Worm (Caenorhabditis elegans) whole organism, L1 larva: ENCODE results near the gene eif-3.D.

Experiments used
- C16A3.4 ChIP-seq: fragments of 150-350 bp; optimal IDR thresholded peaks from 2 replicates; lab custom pipeline; 2014; ENCODE audit warnings: missing biosample characterization, missing genetic modification characterization
- F16B12.6 ChIP-seq: fragments of 150-350 bp; optimal IDR thresholded peaks from 2 replicates; lab custom pipeline; 2014; ENCODE audit warnings: missing biosample characterization, missing genetic modification characterization
- Y116A8C.19 ChIP-seq: sonication (generic microtip); optimal IDR thresholded peaks from 2 replicates; lab custom pipeline; 2016; ENCODE audit warnings: missing compliant biosample characterization, missing genetic modification characterization, borderline replicate concordance
- alr-1 ChIP-seq: fragments of 200-800 bp; sonication (Bioruptor generic); optimal IDR thresholded peaks from 2 replicates; lab custom pipeline; 2018; ENCODE audit warnings: borderline replicate concordance, mild to moderate bottlenecking, missing genetic modification characterization, missing compliant biosample characterization
- aly-2 ChIP-seq: fragments of 150-350 bp; optimal IDR thresholded peaks from 2 replicates; lab custom pipeline; 2014; ENCODE audit warnings: missing biosample characterization, missing genetic modification characterization
- ceh-82 ChIP-seq, 3 experiments: fragments of 150-350 bp in 1 of 3; sonication (generic microtip) in 2 of 3; optimal IDR thresholded peaks; 2 replicates each; lab custom pipeline; 2014 to 2017; ENCODE audit warnings: missing biosample characterization in 3 of 3, missing genetic modification characterization in 3 of 3
- ceh-88 ChIP-seq: fragments of 200-800 bp; sonication (Bioruptor generic); IDR thresholded peaks from 2 replicates; pipeline ENCODE4 v1.3.6; 2022; ENCODE audit warnings: missing genetic modification characterization, missing compliant biosample characterization
- ces-1 ChIP-seq: fragments of 150-350 bp; optimal IDR thresholded peaks from 2 replicates; lab custom pipeline; 2014; ENCODE audit warnings: missing biosample characterization, missing genetic modification reagents, missing genetic modification characterization
- dsc-1 ChIP-seq: sonication (generic microtip); optimal IDR thresholded peaks from 2 replicates; lab custom pipeline; 2016; ENCODE audit warnings: mild to moderate bottlenecking, missing genetic modification characterization, missing compliant biosample characterization
- efl-1 ChIP-seq, 4 experiments: fragments of 150-350 bp; optimal IDR thresholded peaks in 3 of 4; peaks in 1 of 4; 1 replicate in 1 of 4; 2 replicates in 3 of 4; lab custom pipeline; 2014; ENCODE audit warnings: missing biosample characterization in 2 of 4, missing genetic modification characterization in 2 of 4, missing genetic modification reagents in 2 of 4
- efl-3 ChIP-seq: fragments of 200-800 bp; sonication (Bioruptor generic); optimal IDR thresholded peaks from 2 replicates; lab custom pipeline; 2018; ENCODE audit warnings: mild to moderate bottlenecking, missing genetic modification characterization, missing compliant biosample characterization
- egl-13 ChIP-seq: sonication (generic microtip); optimal IDR thresholded peaks from 2 replicates; lab custom pipeline; 2016; ENCODE audit warnings: missing genotype, missing genetic modification reagents, missing genetic modification characterization, missing compliant biosample characterization
- egl-27 ChIP-seq, 2 experiments: fragments of 150-350 bp in 1 of 2; sonication (generic microtip); optimal IDR thresholded peaks; 3 replicates each; lab custom pipeline; 2017 to 2018; ENCODE audit warnings: missing biosample characterization in 2 of 2, missing genetic modification characterization in 2 of 2, missing genetic modification reagents in 2 of 2
- elt-2 ChIP-seq: sonication (generic microtip); optimal IDR thresholded peaks from 2 replicates; lab custom pipeline; 2016; ENCODE audit warnings: missing genetic modification characterization, mild to moderate bottlenecking, inconsistent platforms, missing compliant biosample characterization, missing genetic modification reagents
- elt-3 ChIP-seq, 6 experiments: fragments of 150-350 bp in 1 of 6; sonication (generic microtip); optimal IDR thresholded peaks; 2 replicates each; lab custom pipeline; 2017 to 2018; ENCODE audit warnings: missing biosample characterization in 6 of 6, missing genetic modification characterization in 6 of 6, inconsistent platforms in 1 of 6
- ets-5 ChIP-seq: fragments of 200-800 bp; sonication (Bioruptor generic); IDR thresholded peaks from 2 replicates; pipeline ENCODE4 v1.3.6; 2022; ENCODE audit warnings: missing genetic modification characterization, missing compliant biosample characterization
- fkh-4 ChIP-seq: sonication (generic microtip); optimal IDR thresholded peaks from 2 replicates; lab custom pipeline; 2016; ENCODE audit warnings: missing compliant biosample characterization, missing genetic modification characterization, borderline replicate concordance
- fkh-8 ChIP-seq: sonication (generic microtip); optimal IDR thresholded peaks from 2 replicates; lab custom pipeline; 2016; ENCODE audit warnings: mild to moderate bottlenecking, missing genetic modification characterization, missing compliant biosample characterization
- fos-1 ChIP-seq: fragments of 150-350 bp; optimal IDR thresholded peaks from 2 replicates; lab custom pipeline; 2014; ENCODE audit warnings: missing biosample characterization, missing genetic modification characterization
- hlh-17 ChIP-seq: fragments of 200-800 bp; sonication (Bioruptor generic); optimal IDR thresholded peaks from 2 replicates; lab custom pipeline; 2018; ENCODE audit warnings: missing genetic modification characterization, mild to moderate bottlenecking, missing compliant biosample characterization, moderate library complexity, borderline replicate concordance
- hlh-4 ChIP-seq: sonication (generic microtip); optimal IDR thresholded peaks from 2 replicates; lab custom pipeline; 2016; ENCODE audit warnings: mild to moderate bottlenecking, missing genetic modification characterization, missing compliant biosample characterization
- irx-1 ChIP-seq: sonication (generic microtip); optimal IDR thresholded peaks from 2 replicates; lab custom pipeline; 2016; ENCODE audit warnings: missing genetic modification characterization, missing compliant biosample characterization
- lin-13 ChIP-seq: fragments of 150-350 bp; optimal IDR thresholded peaks from 2 replicates; lab custom pipeline; 2014; ENCODE audit warnings: missing biosample characterization, missing genetic modification reagents, missing genetic modification characterization
- lin-14 ChIP-seq: fragments of 200-800 bp; sonication (Bioruptor generic); optimal IDR thresholded peaks from 2 replicates; lab custom pipeline; 2018; ENCODE audit warnings: mild to moderate bottlenecking, missing genetic modification characterization, moderate library complexity, missing compliant biosample characterization
- lin-35 ChIP-seq, 2 experiments: fragments of 150-350 bp; optimal IDR thresholded peaks; 2 replicates each; lab custom pipeline; 2014; ENCODE audit warnings: missing biosample characterization in 2 of 2, missing genetic modification characterization in 2 of 2, missing genetic modification reagents in 2 of 2
- lir-3 ChIP-seq: sonication (generic microtip); optimal IDR thresholded peaks from 2 replicates; lab custom pipeline; 2016; ENCODE audit warnings: mild to moderate bottlenecking, missing genetic modification characterization, moderate library complexity, missing compliant biosample characterization; ENCODE audit not compliant: poor library complexity
- lsy-2 ChIP-seq, 2 experiments: fragments of 150-350 bp; optimal IDR thresholded peaks; 2 replicates each; lab custom pipeline; 2014; ENCODE audit warnings: missing biosample characterization in 2 of 2, missing genetic modification characterization in 2 of 2
- mef-2 ChIP-seq: fragments of 150-350 bp; optimal IDR thresholded peaks from 2 replicates; lab custom pipeline; 2014; ENCODE audit warnings: missing biosample characterization, missing genetic modification characterization
- nhr-20 ChIP-seq: sonication (generic microtip); optimal IDR thresholded peaks from 2 replicates; lab custom pipeline; 2016; ENCODE audit warnings: mild to moderate bottlenecking, missing genetic modification characterization, missing compliant biosample characterization
- nhr-28 ChIP-seq: fragments of 150-350 bp; optimal IDR thresholded peaks from 2 replicates; lab custom pipeline; 2014; ENCODE audit warnings: missing biosample characterization, missing genetic modification characterization
- nhr-47 ChIP-seq: sonication (generic microtip); optimal IDR thresholded peaks from 2 replicates; lab custom pipeline; 2016; ENCODE audit warnings: mild to moderate bottlenecking, missing genetic modification characterization, moderate library complexity, missing compliant biosample characterization
- nhr-71 ChIP-seq: sonication (generic microtip); optimal IDR thresholded peaks from 2 replicates; lab custom pipeline; 2016; ENCODE audit warnings: mild to moderate bottlenecking, missing genetic modification characterization, moderate library complexity, missing compliant biosample characterization
- nhr-76 ChIP-seq: sonication (generic microtip); optimal IDR thresholded peaks from 2 replicates; lab custom pipeline; 2017; ENCODE audit warnings: missing biosample characterization, missing genetic modification characterization
- nhr-77 ChIP-seq: fragments of 150-350 bp; optimal IDR thresholded peaks from 2 replicates; lab custom pipeline; 2014; ENCODE audit warnings: missing biosample characterization, missing genetic modification characterization
- nhr-84 ChIP-seq: sonication (generic microtip); optimal IDR thresholded peaks from 2 replicates; lab custom pipeline; 2017; ENCODE audit warnings: missing biosample characterization, missing genetic modification characterization
- nhr-90 ChIP-seq: sonication (generic microtip); optimal IDR thresholded peaks from 2 replicates; lab custom pipeline; 2016; ENCODE audit warnings: mild to moderate bottlenecking, missing genetic modification characterization, missing compliant biosample characterization; ENCODE audit not compliant: poor library complexity
- pag-3 ChIP-seq: sonication (generic microtip); optimal IDR thresholded peaks from 2 replicates; lab custom pipeline; 2017; ENCODE audit warnings: missing genetic modification characterization, mild to moderate bottlenecking, missing compliant biosample characterization, antibody characterized with exemption, borderline replicate concordance; ENCODE audit not compliant: insufficient read depth
- rnt-1 ChIP-seq: sonication (generic microtip); optimal IDR thresholded peaks from 2 replicates; lab custom pipeline; 2016; ENCODE audit warnings: mild to moderate bottlenecking, missing genetic modification characterization, moderate library complexity, missing compliant biosample characterization
- snu-23 ChIP-seq: sonication (generic microtip); optimal IDR thresholded peaks from 2 replicates; lab custom pipeline; 2016; ENCODE audit warnings: missing genetic modification characterization, missing compliant biosample characterization
- sup-37 ChIP-seq: fragments of 200-800 bp; sonication (Bioruptor generic); optimal IDR thresholded peaks from 2 replicates; lab custom pipeline; 2018; ENCODE audit warnings: mild to moderate bottlenecking, missing genetic modification characterization, missing compliant biosample characterization
- swsn-7 ChIP-seq: sonication (generic microtip); optimal IDR thresholded peaks from 2 replicates; lab custom pipeline; 2016; ENCODE audit warnings: missing genetic modification characterization, missing compliant biosample characterization
- tbx-2 ChIP-seq: sonication (generic microtip); optimal IDR thresholded peaks from 2 replicates; lab custom pipeline; 2016; ENCODE audit warnings: missing genetic modification characterization, missing compliant biosample characterization
- unc-130 ChIP-seq: fragments of 150-350 bp; optimal IDR thresholded peaks from 2 replicates; lab custom pipeline; 2017; ENCODE audit warnings: missing biosample characterization, missing genetic modification characterization, inconsistent platforms
- unc-30 ChIP-seq: sonication (generic microtip); optimal IDR thresholded peaks from 2 replicates; lab custom pipeline; 2017; ENCODE audit warnings: missing biosample characterization, missing genetic modification characterization
- unc-98 ChIP-seq: fragments of 200-800 bp; sonication (Bioruptor generic); IDR thresholded peaks from 2 replicates; pipeline ENCODE4 v1.3.6; 2022; ENCODE audit warnings: missing genetic modification characterization, missing compliant biosample characterization
- zip-4 ChIP-seq: fragments of 200-800 bp; sonication (Bioruptor generic); optimal IDR thresholded peaks from 2 replicates; lab custom pipeline; 2018; ENCODE audit warnings: mild to moderate bottlenecking, missing genetic modification characterization, moderate library complexity, missing compliant biosample characterization
- ztf-11 ChIP-seq, 2 experiments: sonication (generic microtip); optimal IDR thresholded peaks; 2 replicates each; lab custom pipeline; 2016 to 2017; ENCODE audit warnings: missing genetic modification characterization in 2 of 2, missing biosample characterization in 1 of 2, missing compliant biosample characterization in 1 of 2

The eif-3.D gene

DNA sequence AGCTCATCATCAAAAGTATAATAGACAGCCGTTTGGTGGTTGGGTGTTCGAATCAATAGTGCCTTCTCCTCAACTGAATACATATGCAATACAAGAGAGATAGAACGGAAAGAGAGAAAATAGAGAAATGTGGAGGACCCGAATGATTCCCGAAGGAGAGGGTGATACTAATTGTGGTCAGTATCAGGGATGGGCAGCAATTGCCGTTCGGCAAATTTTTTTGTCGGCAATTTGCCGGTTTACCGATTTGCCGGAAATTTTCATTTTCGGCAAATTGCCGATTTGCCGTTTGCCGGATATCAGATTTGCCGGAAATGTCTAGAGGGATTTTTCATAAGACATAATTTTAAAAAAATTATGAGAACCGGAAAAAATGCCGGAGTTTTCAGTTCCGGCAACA lies 40.9 kb upstream of the eif-3.D start, which contains the start of gene F59B2.9:
Gene F59B2.9 (minus strand): TSS at position 101 of the 400 bp plus-strand sequence.
- TF ChIP-seq zip-4 (GFP tag; lab: Kevin White, UChicago) (no peak), irx-1 (tag; lab: Kevin White, UChicago) (no peak), egl-27 (tag; optimal IDR thresholded peaks at IDR 0.05; lab: Kevin White, UChicago) (no peak), egl-13 (no peak), swsn-7 (tag; lab: Kevin White, UChicago) (no peak), unc-130 (tag; lab: Kevin White, UChicago) (no peak), ceh-88 (GFP tag; lab: Robert Waterston, UW) (no peak), unc-30 (tag; lab: Kevin White, UChicago) (no peak), nhr-71 (no peak), lsy-2 (tag; optimal IDR thresholded peaks at IDR 0.05; lab: Kevin White, UChicago) (no peak), nhr-76 (tag; lab: Kevin White, UChicago) (no peak), nhr-84 (tag; lab: Kevin White, UChicago) (no peak), efl-1 (optimal IDR thresholded peaks at IDR 0.05; lab: Kevin White, UChicago) (no peak), efl-1 (GFP tag; optimal IDR thresholded peaks at IDR 0.05 in 1 of 2; lab: Kevin White, UChicago) (no peak), fkh-4 (tag; lab: Kevin White, UChicago) (no peak), lin-14 (no peak), nhr-20 (tag; lab: Kevin White, UChicago) (no peak), lin-35 (GFP tag; optimal IDR thresholded peaks at IDR 0.05; lab: Kevin White, UChicago) (no peak), nhr-77 (no peak), unc-98 (no peak), fkh-8 (tag; lab: Kevin White, UChicago) (no peak)

DNA sequence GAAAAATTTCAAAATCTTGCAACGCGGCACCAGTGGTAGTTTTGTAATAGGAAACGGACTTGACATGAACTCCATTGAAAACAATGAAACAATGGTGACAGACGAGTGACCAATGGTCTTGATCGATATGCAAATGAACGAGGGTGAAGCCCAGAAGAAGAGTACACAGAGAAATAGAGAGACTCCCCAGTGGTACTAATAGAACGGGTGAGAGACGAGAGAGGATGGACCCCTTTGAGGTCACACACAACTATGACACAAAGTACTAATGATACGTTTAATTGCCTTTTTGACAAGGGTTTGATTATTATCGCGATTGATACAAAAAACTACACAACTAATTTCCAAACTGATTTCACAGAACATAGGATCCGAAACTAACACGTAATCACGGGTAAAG lies 38.7 kb upstream of the eif-3.D start, which contains the start of gene F59B2.8:
Gene F59B2.8 (minus strand): TSS at position 151 of the 400 bp plus-strand sequence.
- no peak for TF ChIP-seq lir-3
- no peak for TF ChIP-seq ets-5 (GFP tag; lab: Robert Waterston, UW)
- no peak for TF ChIP-seq alr-1 (tag; lab: Kevin White, UChicago)
- no peak for TF ChIP-seq fos-1 (tag; lab: Kevin White, UChicago)
- no peak for TF ChIP-seq lin-14
- TF ChIP-seq ceh-88 (GFP tag; lab: Robert Waterston, UW), result no peak
- TF ChIP-seq hlh-17 (GFP tag; lab: Kevin White, UChicago), result no peak
- no peak for TF ChIP-seq ces-1 (GFP tag; lab: Kevin White, UChicago)
- TF ChIP-seq elt-3 (tag; optimal IDR thresholded peaks at IDR 0.05; lab: Kevin White, UChicago), result no peak
- TF ChIP-seq unc-98, result no peak
- no peak for TF ChIP-seq tbx-2
- no peak for TF ChIP-seq nhr-47
- no peak for TF ChIP-seq egl-27 (tag; optimal IDR thresholded peaks at IDR 0.05; lab: Kevin White, UChicago)
- TF ChIP-seq sup-37 (GFP tag; lab: Kevin White, UChicago), result no peak

DNA sequence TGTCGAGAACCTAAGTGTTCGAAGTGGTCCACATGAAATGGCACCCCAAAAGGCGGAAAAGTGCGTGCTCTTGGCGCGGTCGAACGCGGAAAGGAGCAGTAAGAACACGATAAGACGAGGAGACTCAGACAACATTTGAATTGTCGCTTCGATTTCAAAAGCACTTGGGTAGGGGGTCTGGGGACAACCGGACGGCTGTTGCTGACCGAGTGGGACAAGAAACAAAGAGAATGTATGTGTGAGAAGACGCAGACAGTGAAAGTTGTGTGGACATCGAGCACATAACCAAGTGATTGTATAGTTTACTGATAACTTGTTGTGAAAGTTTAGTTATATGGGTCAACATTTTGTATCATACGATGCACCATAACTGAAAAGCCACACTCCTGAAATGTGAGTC lies 35.8 kb upstream of the eif-3.D start:
- TF ChIP-seq nhr-20 (tag; lab: Kevin White, UChicago) (no peak), nhr-28 (tag; lab: Kevin White, UChicago) (no peak), efl-3 (GFP tag; lab: Kevin White, UChicago) (no peak), mef-2 (tag; lab: Kevin White, UChicago) (no peak), snu-23 (GFP tag; lab: Kevin White, UChicago) (no peak), nhr-90 (tag; lab: Kevin White, UChicago) (no peak), hlh-4 (tag; lab: Kevin White, UChicago) (no peak), lin-13 (no peak), aly-2 (no peak), ztf-11 (tag; optimal IDR thresholded peaks at IDR 0.05; lab: Kevin White, UChicago) (no peak), lin-14 (peak; percentile 70), irx-1 (tag; lab: Kevin White, UChicago) (no peak), zip-4 (GFP tag; lab: Kevin White, UChicago) (no peak), F16B12.6 (tag; lab: Kevin White, UChicago) (no peak), C16A3.4 (tag; lab: Kevin White, UChicago) (peak; percentile 3), nhr-76 (tag; lab: Kevin White, UChicago) (no peak), pag-3 (tag; lab: Kevin White, UChicago) (no peak), dsc-1 (no peak), elt-2 (tag; lab: Kevin White, UChicago) (peak; percentile 59), Y116A8C.19 (tag; lab: Kevin White, UChicago) (no peak), nhr-77 (no peak), rnt-1 (tag; lab: Kevin White, UChicago) (peak; percentile 30), nhr-71 (no peak), ceh-82 (tag; optimal IDR thresholded peaks at IDR 0.05; lab: Kevin White, UChicago) (no peak), lsy-2 (tag; optimal IDR thresholded peaks at IDR 0.05; lab: Kevin White, UChicago) (peak in 1 of 2 experiments; percentile 21), swsn-7 (tag; lab: Kevin White, UChicago) (no peak)
